Worm (Caenorhabditis elegans) whole organism, mixed stage, embryonic: Measurements from ENCODE around the gene srx-50.

Experiments
- M03D4.4 ChIP-seq: sonication (generic microtip); optimal IDR thresholded peaks from 2 replicates; lab custom pipeline; 2017; ENCODE audit warnings: mild to moderate bottlenecking, missing genetic modification characterization, missing compliant biosample characterization
- bed-3 ChIP-seq: fragments of 200-800 bp; sonication (Bioruptor generic); optimal IDR thresholded peaks from 3 replicates; lab custom pipeline; 2018; ENCODE audit warnings: mild to moderate bottlenecking, missing genetic modification characterization, moderate library complexity, missing compliant biosample characterization
- blmp-1 ChIP-seq: fragments of 150-350 bp; optimal IDR thresholded peaks from 2 replicates; lab custom pipeline; 2014; ENCODE audit warnings: missing biosample characterization, missing genetic modification characterization
- ceh-39 ChIP-seq: fragments of 150-350 bp; optimal IDR thresholded peaks from 2 replicates; lab custom pipeline; 2014; ENCODE audit warnings: missing biosample characterization, missing genetic modification characterization
- ceh-43 ChIP-seq: fragments of 200-800 bp; sonication (Bioruptor generic); optimal IDR thresholded peaks from 2 replicates; lab custom pipeline; 2018; ENCODE audit warnings: mild to moderate bottlenecking, missing genetic modification characterization, moderate library complexity, missing compliant biosample characterization
- ceh-83 ChIP-seq: fragments of 200-800 bp; sonication (Bioruptor generic); optimal IDR thresholded peaks from 2 replicates; lab custom pipeline; 2018; ENCODE audit warnings: mild to moderate bottlenecking, missing genetic modification characterization, missing compliant biosample characterization
- ces-1 ChIP-seq: fragments of 150-350 bp; optimal IDR thresholded peaks from 2 replicates; lab custom pipeline; 2014; ENCODE audit warnings: missing biosample characterization, missing genetic modification reagents, missing genetic modification characterization
- cnd-1 ChIP-seq: fragments of 200-800 bp; sonication (Bioruptor generic); optimal IDR thresholded peaks from 2 replicates; lab custom pipeline; 2018; ENCODE audit warnings: mild to moderate bottlenecking, missing genetic modification characterization, missing compliant biosample characterization
- drap-1 ChIP-seq: fragments of 200-800 bp; sonication (Bioruptor generic); optimal IDR thresholded peaks from 3 replicates; lab custom pipeline; 2018; ENCODE audit warnings: mild to moderate bottlenecking, missing genetic modification characterization, missing compliant biosample characterization
- elt-1 ChIP-seq: sonication (generic microtip); optimal IDR thresholded peaks from 2 replicates; lab custom pipeline; 2017; ENCODE audit warnings: missing genetic modification characterization, mild to moderate bottlenecking, missing compliant biosample characterization, antibody characterized with exemption, moderate library complexity, borderline replicate concordance; ENCODE audit not compliant: insufficient read depth
- elt-3 ChIP-seq: fragments of 150-350 bp; optimal IDR thresholded peaks from 2 replicates; lab custom pipeline; 2014; ENCODE audit warnings: missing biosample characterization, missing genetic modification characterization
- flh-1 ChIP-seq: fragments of 200-800 bp; sonication (Bioruptor generic); optimal IDR thresholded peaks from 2 replicates; lab custom pipeline; 2018; ENCODE audit warnings: mild to moderate bottlenecking, missing genetic modification characterization, moderate library complexity, missing compliant biosample characterization
- ham-2 ChIP-seq: fragments of 200-800 bp; sonication (Bioruptor generic); optimal IDR thresholded peaks from 2 replicates; lab custom pipeline; 2018; ENCODE audit warnings: mild to moderate bottlenecking, missing genetic modification characterization, missing compliant biosample characterization
- hlh-1 ChIP-seq: fragments of 150-350 bp; optimal IDR thresholded peaks from 2 replicates; lab custom pipeline; 2014; ENCODE audit warnings: missing biosample characterization, missing genetic modification reagents, missing genetic modification characterization
- lin-13 ChIP-seq: fragments of 150-350 bp; optimal IDR thresholded peaks from 2 replicates; lab custom pipeline; 2014; ENCODE audit warnings: missing biosample characterization, missing genetic modification characterization
- lin-32 ChIP-seq: fragments of 200-800 bp; sonication (Bioruptor generic); optimal IDR thresholded peaks from 2 replicates; lab custom pipeline; 2018; ENCODE audit warnings: mild to moderate bottlenecking, missing genetic modification characterization, missing compliant biosample characterization
- lsy-2 ChIP-seq: fragments of 150-350 bp; optimal IDR thresholded peaks from 2 replicates; lab custom pipeline; 2014; ENCODE audit warnings: missing biosample characterization, missing genetic modification characterization
- mab-5 ChIP-seq: fragments of 150-350 bp; optimal IDR thresholded peaks from 2 replicates; lab custom pipeline; 2014; ENCODE audit warnings: missing biosample characterization, missing genetic modification characterization
- mep-1 ChIP-seq: fragments of 150-350 bp; optimal IDR thresholded peaks from 2 replicates; lab custom pipeline; 2017; ENCODE audit warnings: missing biosample characterization, missing genetic modification reagents, missing genetic modification characterization, inconsistent platforms
- mls-2 ChIP-seq: sonication (generic microtip); optimal IDR thresholded peaks from 2 replicates; lab custom pipeline; 2016; ENCODE audit warnings: mild to moderate bottlenecking, missing genetic modification characterization, moderate library complexity, missing compliant biosample characterization
- nhr-12 ChIP-seq: fragments of 150-350 bp; optimal IDR thresholded peaks from 2 replicates; lab custom pipeline; 2014; ENCODE audit warnings: missing biosample characterization, missing genetic modification characterization
- nhr-2 ChIP-seq: fragments of 150-350 bp; optimal IDR thresholded peaks from 2 replicates; lab custom pipeline; 2014; ENCODE audit warnings: missing biosample characterization, missing genetic modification characterization
- nhr-237 ChIP-seq: fragments of 150-350 bp; optimal IDR thresholded peaks from 2 replicates; lab custom pipeline; 2014; ENCODE audit warnings: missing biosample characterization, missing genetic modification characterization
- nhr-28 ChIP-seq: fragments of 150-350 bp; optimal IDR thresholded peaks from 2 replicates; lab custom pipeline; 2014; ENCODE audit warnings: missing biosample characterization, missing genetic modification characterization
- nhr-76 ChIP-seq: sonication (generic microtip); optimal IDR thresholded peaks from 2 replicates; lab custom pipeline; 2017; ENCODE audit warnings: missing biosample characterization, missing genetic modification characterization
- pha-4 ChIP-seq: fragments of 150-350 bp; optimal IDR thresholded peaks from 2 replicates; lab custom pipeline; 2018; ENCODE audit warnings: missing biosample characterization, missing genetic modification reagents, missing genetic modification characterization
- sem-2 ChIP-seq: fragments of 200-800 bp; sonication (Bioruptor generic); optimal IDR thresholded peaks from 2 replicates; lab custom pipeline; 2018; ENCODE audit warnings: mild to moderate bottlenecking, missing genetic modification characterization, missing compliant biosample characterization
- snpc-4 ChIP-seq: fragments of 150-350 bp; optimal IDR thresholded peaks from 2 replicates; lab custom pipeline; 2014; ENCODE audit warnings: missing biosample characterization, missing genetic modification characterization
- sptf-1 ChIP-seq: sonication (generic microtip); optimal IDR thresholded peaks from 2 replicates; lab custom pipeline; 2017; ENCODE audit warnings: mild to moderate bottlenecking, missing genetic modification characterization, moderate library complexity, missing compliant biosample characterization
- tbx-8 ChIP-seq: fragments of 200-800 bp; sonication (Bioruptor generic); optimal IDR thresholded peaks from 2 replicates; lab custom pipeline; 2018; ENCODE audit warnings: mild to moderate bottlenecking, missing genetic modification characterization, moderate library complexity, missing compliant biosample characterization
- unc-120 ChIP-seq: sonication (generic microtip); optimal IDR thresholded peaks from 2 replicates; lab custom pipeline; 2017; ENCODE audit warnings: missing genetic modification characterization, missing compliant biosample characterization; ENCODE audit not compliant: poor library complexity, severe bottlenecking
- unc-39 ChIP-seq: fragments of 150-350 bp; optimal IDR thresholded peaks from 2 replicates; lab custom pipeline; 2014; ENCODE audit warnings: missing biosample characterization, missing genetic modification characterization
- unc-62 ChIP-seq: fragments of 150-350 bp; optimal IDR thresholded peaks from 2 replicates; lab custom pipeline; 2014; ENCODE audit warnings: missing biosample characterization, missing genetic modification reagents, missing genetic modification characterization
- zip-8 ChIP-seq: fragments of 150-350 bp; optimal IDR thresholded peaks from 2 replicates; lab custom pipeline; 2014; ENCODE audit warnings: missing biosample characterization, missing genetic modification characterization
- ztf-11 ChIP-seq: fragments of 150-350 bp; optimal IDR thresholded peaks from 2 replicates; lab custom pipeline; 2014; ENCODE audit warnings: missing biosample characterization, missing genetic modification characterization

The srx-50 gene

ce11 chrIV:7032459-7032858 is 25.3 kb upstream of the srx-50 start, which contains the start of gene C06G3.8:
Gene C06G3.8, minus strand, starts transcription at chrIV:7032559.
- TF ChIP-seq elt-3 (tag; lab: Kevin White, UChicago) (no peak), flh-1 (GFP tag; lab: Kevin White, UChicago) (no peak), lsy-2 (no peak), ham-2 (GFP tag; lab: Kevin White, UChicago) (no peak), zip-8 (no peak), mls-2 (tag; lab: Kevin White, UChicago) (no peak), ces-1 (GFP tag; lab: Kevin White, UChicago) (no peak), lin-32 (GFP tag; lab: Kevin White, UChicago) (no peak), hlh-1 (tag; lab: Kevin White, UChicago) (no peak), pha-4 (tag; lab: Kevin White, UChicago) (no peak), sem-2 (no peak), nhr-12 (tag; lab: Kevin White, UChicago) (no peak), cnd-1 (tag; lab: Kevin White, UChicago) (no peak)
- TF ChIP-seq, all 35 proteins: peak for 0

- TF ChIP-seq ceh-83 (no peak), lin-32 (GFP tag; lab: Kevin White, UChicago) (no peak), M03D4.4 (tag; lab: Kevin White, UChicago) (no peak), nhr-28 (tag; lab: Kevin White, UChicago) (no peak), drap-1 (GFP tag; lab: Kevin White, UChicago) (no peak), nhr-237 (tag; lab: Kevin White, UChicago) (no peak), lsy-2 (no peak)
Observed at ce11 chrIV:7035823-7036222, 22.0 kb upstream of the srx-50 start, which contains the start of gene C06G3.3. Gene C06G3.3, plus strand, starts transcription at chrIV:7036123.

ce11 chrIV:7036790-7037189 is 21.0 kb upstream of the srx-50 start, which contains the start of gene ufl-1:
Gene ufl-1, minus strand, starts transcription at chrIV:7036859.
- TF ChIP-seq mls-2 (tag; lab: Kevin White, UChicago) (no peak), nhr-76 (tag; lab: Kevin White, UChicago) (no peak), ces-1 (GFP tag; lab: Kevin White, UChicago) (no peak), lin-32 (GFP tag; lab: Kevin White, UChicago) (no peak)

- TF ChIP-seq flh-1 (GFP tag; lab: Kevin White, UChicago) = no peak
- TF ChIP-seq hlh-1 (tag; lab: Kevin White, UChicago) = peak; percentile 73
- peak; percentile 84 for TF ChIP-seq nhr-237 (tag; lab: Kevin White, UChicago)
- TF ChIP-seq pha-4 (tag; lab: Kevin White, UChicago) = peak; percentile 44
- TF ChIP-seq elt-1 (tag; lab: Kevin White, UChicago) = peak; percentile 45
- no peak for TF ChIP-seq nhr-12 (tag; lab: Kevin White, UChicago)
- TF ChIP-seq ceh-39 = peak; percentile 24
- peak; percentile 97 for TF ChIP-seq mep-1
- no peak for TF ChIP-seq tbx-8 (GFP tag; lab: Kevin White, UChicago)
- TF ChIP-seq unc-62 (GFP tag; lab: Kevin White, UChicago) = no peak
- peak; percentile 67 for TF ChIP-seq ces-1 (GFP tag; lab: Kevin White, UChicago)
- no peak for TF ChIP-seq zip-8
- TF ChIP-seq drap-1 (GFP tag; lab: Kevin White, UChicago) = peak; percentile 75
- peak; percentile 61 for TF ChIP-seq ceh-43 (GFP tag; lab: Kevin White, UChicago)
- TF ChIP-seq ztf-11 (tag; lab: Kevin White, UChicago) = peak; percentile 65
- peak; percentile 78 for TF ChIP-seq bed-3 (GFP tag; lab: Kevin White, UChicago)
- TF ChIP-seq unc-120 (tag; lab: Kevin White, UChicago) = peak; percentile 46
- TF ChIP-seq snpc-4 (tag; lab: Kevin White, UChicago) = no peak
- peak; percentile 21 for TF ChIP-seq sem-2
- TF ChIP-seq sptf-1 (tag; lab: Kevin White, UChicago) = peak; percentile 86
- TF ChIP-seq lsy-2 = peak; percentile 75
- peak; percentile 60 for TF ChIP-seq mab-5 (tag; lab: Kevin White, UChicago)
- TF ChIP-seq ceh-83 = no peak
- TF ChIP-seq elt-3 (tag; lab: Kevin White, UChicago) = no peak
- peak; percentile 7 for TF ChIP-seq ham-2 (GFP tag; lab: Kevin White, UChicago)
- TF ChIP-seq nhr-28 (tag; lab: Kevin White, UChicago) = no peak
- peak; percentile 49 for TF ChIP-seq lin-13
- peak; percentile 5 for TF ChIP-seq cnd-1 (tag; lab: Kevin White, UChicago)
- peak; percentile 75 for TF ChIP-seq mls-2 (tag; lab: Kevin White, UChicago)
- peak; percentile 43 for TF ChIP-seq nhr-2 (tag; lab: Kevin White, UChicago)
- TF ChIP-seq blmp-1 (tag; lab: Kevin White, UChicago) = peak; percentile 60
- peak; percentile 69 for TF ChIP-seq M03D4.4 (tag; lab: Kevin White, UChicago)
- peak; percentile 19 for TF ChIP-seq lin-32 (GFP tag; lab: Kevin White, UChicago)
- peak; percentile 57 for TF ChIP-seq nhr-76 (tag; lab: Kevin White, UChicago)
- TF ChIP-seq unc-39 (tag; lab: Kevin White, UChicago) = peak; percentile 24
- TF ChIP-seq, all 35 proteins: peak for 26
Observed at ce11 chrIV:7039476-7040261, 18.1 kb upstream of the srx-50 start, which contains the start of the genes cogc-2 and klp-18. Gene cogc-2, minus strand, starts transcription at chrIV:7039580. Gene klp-18, plus strand, starts transcription at chrIV:7040211.
